Fruit fly (Drosophila melanogaster) whole organism, embryonic: ENCODE data around the gene CG31807.

Experiments
- Abd-B ChIP-seq: fragments of 200-800 bp; sonication (Bioruptor generic); optimal IDR thresholded peaks from 2 replicates; lab custom pipeline; 2018; ENCODE audit warnings: missing biosample characterization, mild to moderate bottlenecking, missing genetic modification characterization, moderate library complexity
- Atf3 ChIP-seq: fragments of 200-800 bp; sonication (Bioruptor generic); optimal IDR thresholded peaks from 3 replicates; lab custom pipeline; 2016; ENCODE audit warnings: missing biosample characterization, missing genetic modification characterization
- Bgb ChIP-seq: fragments of 200-800 bp; sonication (Bioruptor generic); IDR thresholded peaks from 2 replicates; pipeline ENCODE4 v1.3.6; 2022; ENCODE audit warnings: missing biosample characterization, missing genetic modification characterization; ENCODE audit not compliant: partially characterized antibody
- C15 ChIP-seq: fragments of 200-800 bp; sonication (Bioruptor generic); IDR thresholded peaks from 3 replicates; pipeline ENCODE4 v1.3.6; 2022; ENCODE audit warnings: missing biosample characterization, missing genetic modification characterization
- CG10321 ChIP-seq: fragments of 200-800 bp; sonication (Bioruptor generic); IDR thresholded peaks from 2 replicates; pipeline ENCODE4 v1.3.6; 2022; ENCODE audit warnings: missing biosample characterization, missing genetic modification characterization
- CG13287 ChIP-seq: fragments of 200-800 bp; sonication (Bioruptor generic); IDR thresholded peaks from 2 replicates; pipeline ENCODE4 v1.3.6; 2022; ENCODE audit warnings: missing biosample characterization, missing genetic modification characterization; ENCODE audit not compliant: partially characterized antibody
- CG16813 ChIP-seq: fragments of 200-800 bp; sonication (Bioruptor generic); IDR thresholded peaks from 3 replicates; pipeline ENCODE4 v1.3.6; 2022; ENCODE audit warnings: missing biosample characterization, missing genetic modification characterization; ENCODE audit not compliant: partially characterized antibody
- CG2120 ChIP-seq: fragments of 200-800 bp; sonication (Bioruptor generic); optimal IDR thresholded peaks from 3 replicates; lab custom pipeline; 2016; ENCODE audit warnings: missing biosample characterization, missing genetic modification characterization
- CG31388 ChIP-seq: fragments of 200-800 bp; sonication (Bioruptor generic); optimal IDR thresholded peaks from 2 replicates; lab custom pipeline; 2016; ENCODE audit warnings: missing biosample characterization, missing genetic modification characterization
- CG32767 ChIP-seq: fragments of 200-800 bp; sonication (Bioruptor generic); IDR thresholded peaks from 2 replicates; pipeline ENCODE4 v1.3.6; 2022; ENCODE audit warnings: missing biosample characterization, missing genetic modification characterization
- CG33557 ChIP-seq: fragments of 200-800 bp; sonication (Bioruptor generic); optimal IDR thresholded peaks from 2 replicates; lab custom pipeline; 2019; ENCODE audit warnings: missing biosample characterization, mild to moderate bottlenecking, missing genetic modification characterization, moderate library complexity
- CG34224 ChIP-seq: fragments of 200-800 bp; sonication (Bioruptor generic); IDR thresholded peaks from 3 replicates; pipeline ENCODE4 v1.3.6; 2022; ENCODE audit warnings: missing biosample characterization, missing genetic modification characterization; ENCODE audit not compliant: partially characterized antibody
- CG34376 ChIP-seq: fragments of 200-800 bp; sonication (Bioruptor generic); optimal IDR thresholded peaks from 2 replicates; lab custom pipeline; 2018; ENCODE audit warnings: missing biosample characterization, mild to moderate bottlenecking, missing genetic modification characterization
- CG6791 ChIP-seq: fragments of 200-800 bp; sonication (Bioruptor generic); IDR thresholded peaks from 3 replicates; pipeline ENCODE4 v1.3.6; 2022; ENCODE audit warnings: missing biosample characterization, missing genetic modification characterization; ENCODE audit not compliant: partially characterized antibody
- CG7963 ChIP-seq: fragments of 200-800 bp; sonication (Bioruptor generic); IDR thresholded peaks from 3 replicates; pipeline ENCODE4 v1.3.6; 2022; ENCODE audit warnings: missing biosample characterization, missing genetic modification characterization; ENCODE audit not compliant: partially characterized antibody
- CG8290 ChIP-seq, 3 experiments: fragments of 200-800 bp; sonication (Bioruptor generic); optimal IDR thresholded peaks; 2 replicates each; lab custom pipeline; 2016 to 2019; ENCODE audit warnings: missing biosample characterization in 3 of 3, missing genetic modification characterization in 3 of 3, mild to moderate bottlenecking in 2 of 3, moderate library complexity in 1 of 3
- CG8359 ChIP-seq: fragments of 200-800 bp; sonication (Bioruptor generic); optimal IDR thresholded peaks from 2 replicates; lab custom pipeline; 2017; ENCODE audit warnings: missing biosample characterization, mild to moderate bottlenecking, missing genetic modification characterization, borderline replicate concordance
- CoRest ChIP-seq: fragments of 200-800 bp; sonication (Bioruptor generic); optimal IDR thresholded peaks from 3 replicates; lab custom pipeline; 2018; ENCODE audit warnings: missing biosample characterization, mild to moderate bottlenecking, missing genetic modification characterization, moderate library complexity
- Dip3 ChIP-seq: fragments of 200-800 bp; sonication (Bioruptor generic); optimal IDR thresholded peaks from 3 replicates; lab custom pipeline; 2016; ENCODE audit warnings: missing biosample characterization, missing genetic modification characterization
- Doc3 ChIP-seq: fragments of 200-800 bp; sonication (Bioruptor generic); IDR thresholded peaks from 3 replicates; pipeline ENCODE4 v1.3.6; 2022; ENCODE audit warnings: missing biosample characterization, missing genetic modification characterization; ENCODE audit not compliant: partially characterized antibody
- HHEX ChIP-seq: fragments of 200-800 bp; sonication (Bioruptor generic); optimal IDR thresholded peaks from 3 replicates; lab custom pipeline; 2017; ENCODE audit warnings: missing biosample characterization, mild to moderate bottlenecking, missing genetic modification characterization, missing genetic modification reagents
- HLH4C ChIP-seq: fragments of 200-800 bp; sonication (Bioruptor generic); IDR thresholded peaks from 3 replicates; pipeline ENCODE4 v1.3.6; 2022; ENCODE audit warnings: missing biosample characterization, missing genetic modification characterization; ENCODE audit not compliant: partially characterized antibody
- Med ChIP-seq: fragments of 200-800 bp; sonication (Bioruptor generic); peaks from one replicate; lab custom pipeline; 2016; ENCODE audit warnings: missing biosample characterization, missing genetic modification characterization, mild to moderate bottlenecking, inconsistent platforms, moderate library complexity
- Rx ChIP-seq: fragments of 200-800 bp; sonication (Bioruptor generic); IDR thresholded peaks from 2 replicates; pipeline ENCODE4 v1.3.6; 2022; ENCODE audit warnings: missing biosample characterization, missing genetic modification characterization
- Scr ChIP-seq: fragments of 200-800 bp; sonication (Bioruptor generic); IDR thresholded peaks from 2 replicates; pipeline ENCODE4 v1.3.6; 2022; ENCODE audit warnings: missing biosample characterization, missing genetic modification characterization; ENCODE audit not compliant: partially characterized antibody
- Trl ChIP-seq, 3 experiments: fragments of >200 bp in 2 of 3; fragments of 200-800 bp in 1 of 3; sonication (Bioruptor generic) in 1 of 3; optimal IDR thresholded peaks; 2 replicates in 1 of 3; 3 replicates in 2 of 3; lab custom pipeline; 2016 to 2017; ENCODE audit warnings: missing biosample characterization in 1 of 3, missing genetic modification characterization in 1 of 3
- ato ChIP-seq: fragments of 200-800 bp; sonication (Bioruptor generic); IDR thresholded peaks from 2 replicates; pipeline ENCODE4 v1.3.6; 2022; ENCODE audit warnings: missing biosample characterization, missing genetic modification characterization; ENCODE audit not compliant: partially characterized antibody
- bcd ChIP-seq: fragments of 200-800 bp; sonication (Bioruptor generic); optimal IDR thresholded peaks from 2 replicates; lab custom pipeline; 2017; ENCODE audit warnings: missing biosample characterization, mild to moderate bottlenecking, missing genetic modification characterization
- danr ChIP-seq: fragments of 200-800 bp; sonication (Bioruptor generic); IDR thresholded peaks from 2 replicates; pipeline ENCODE4 v1.3.6; 2022; ENCODE audit warnings: missing biosample characterization, missing genetic modification characterization
- dm ChIP-seq: fragments of 200-800 bp; sonication (Bioruptor generic); optimal IDR thresholded peaks from 3 replicates; lab custom pipeline; 2016; ENCODE audit warnings: missing biosample characterization, missing genetic modification characterization
- en ChIP-seq: fragments of 200-800 bp; sonication (Bioruptor generic); optimal IDR thresholded peaks from 2 replicates; lab custom pipeline; 2016; ENCODE audit warnings: missing biosample characterization, missing genetic modification characterization
- gfzf ChIP-seq: fragments of 200-800 bp; sonication (Bioruptor generic); optimal IDR thresholded peaks from 2 replicates; lab custom pipeline; 2016; ENCODE audit warnings: missing biosample characterization, mild to moderate bottlenecking, missing genetic modification characterization, moderate library complexity
- mld ChIP-seq: fragments of 200-800 bp; sonication (Bioruptor generic); IDR thresholded peaks from 3 replicates; pipeline ENCODE4 v1.3.6; 2022; ENCODE audit warnings: missing biosample characterization, missing genetic modification characterization; ENCODE audit not compliant: partially characterized antibody
- nerfin-2 ChIP-seq: fragments of 200-800 bp; sonication (Bioruptor generic); IDR thresholded peaks from 2 replicates; pipeline ENCODE4 v1.3.6; 2022; ENCODE audit warnings: missing biosample characterization, missing genetic modification characterization; ENCODE audit not compliant: partially characterized antibody
- nom ChIP-seq: fragments of 200-800 bp; sonication (Bioruptor generic); optimal IDR thresholded peaks from 2 replicates; lab custom pipeline; 2017; ENCODE audit warnings: missing biosample characterization, missing genetic modification characterization, mild to moderate bottlenecking, moderate library complexity, missing genetic modification reagents
- odd ChIP-seq: fragments of 200-800 bp; sonication (Bioruptor generic); optimal IDR thresholded peaks from 2 replicates; lab custom pipeline; 2017; ENCODE audit warnings: missing biosample characterization, mild to moderate bottlenecking, missing genetic modification characterization
- pfk ChIP-seq: fragments of 200-800 bp; sonication (Bioruptor generic); optimal IDR thresholded peaks from 2 replicates; lab custom pipeline; 2018; ENCODE audit warnings: missing biosample characterization, mild to moderate bottlenecking, missing genetic modification characterization, moderate library complexity
- pita ChIP-seq: fragments of 200-800 bp; sonication (Bioruptor generic); optimal IDR thresholded peaks from 2 replicates; lab custom pipeline; 2017; ENCODE audit warnings: missing biosample characterization, mild to moderate bottlenecking, missing genetic modification characterization
- row ChIP-seq: fragments of 200-800 bp; sonication (Bioruptor generic); IDR thresholded peaks from 3 replicates; pipeline ENCODE4 v1.3.6; 2022; ENCODE audit warnings: missing biosample characterization, missing genetic modification characterization
- salm ChIP-seq: fragments of 200-800 bp; sonication (Bioruptor generic); optimal IDR thresholded peaks from 2 replicates; lab custom pipeline; 2018; ENCODE audit warnings: missing biosample characterization, mild to moderate bottlenecking, missing genetic modification characterization
- schlank ChIP-seq: fragments of 200-800 bp; sonication (Bioruptor generic); optimal IDR thresholded peaks from 2 replicates; lab custom pipeline; 2018; ENCODE audit warnings: missing biosample characterization, mild to moderate bottlenecking, missing genetic modification characterization
- sens ChIP-seq: fragments of 200-800 bp; sonication (Bioruptor generic); peaks from one replicate; lab custom pipeline; 2016; ENCODE audit warnings: missing biosample characterization, missing genetic modification characterization
- usp ChIP-seq: fragments of >200 bp; optimal IDR thresholded peaks from 2 replicates; lab custom pipeline; 2017; ENCODE audit warnings: missing biosample characterization, missing genetic modification characterization
- zfh1 ChIP-seq: fragments of 200-800 bp; sonication (Bioruptor generic); IDR thresholded peaks from 3 replicates; pipeline ENCODE4 v1.3.6; 2022; ENCODE audit warnings: missing biosample characterization, missing genetic modification characterization

CG31807 gene

dm6 chr2L:16727578-16728023 lies 43.8 kb upstream of the CG31807 start, which contains the start of gene VhaSFD (continued):
- TF ChIP-seq CG34376: peak; percentile 54
- TF ChIP-seq row (GFP tag; lab: Robert Waterston, UW): peak; percentile 42; the same call in 1 of the 3 replicates
- TF ChIP-seq Doc3: peak; percentile 67
- TF ChIP-seq Rx (GFP tag; lab: Robert Waterston, UW): no peak
- TF ChIP-seq CG8359 (GFP tag; lab: Kevin White, UChicago): no peak

DNA sequence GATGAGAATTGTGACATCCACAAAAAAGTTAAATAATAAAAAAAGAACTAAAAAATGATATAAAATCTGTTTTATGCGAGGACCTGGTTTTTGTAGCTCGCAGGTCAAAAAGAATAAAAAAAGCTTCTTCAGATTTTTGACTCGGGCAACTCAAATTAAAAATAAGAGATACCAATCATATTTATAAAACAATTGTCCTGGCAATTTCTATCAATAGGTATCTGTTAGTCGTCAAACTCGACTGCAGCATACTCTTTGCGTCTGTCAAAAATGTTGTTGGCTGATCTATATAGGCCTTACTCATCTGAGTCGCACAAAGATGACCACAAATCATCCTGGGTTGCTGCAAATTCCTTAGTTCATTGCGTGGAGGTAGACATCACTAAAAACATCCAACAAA lies 38.8 kb upstream of the CG31807 start:
- TF ChIP-seq Bgb (GFP tag; lab: Robert Waterston, UW): peak; percentile 63; the same call in 1 of the 2 replicates
- no peak for TF ChIP-seq pfk (GFP tag; lab: Kevin White, UChicago)
- peak; percentile 75 for TF ChIP-seq HLH4C (GFP tag; lab: Robert Waterston, UW)
- TF ChIP-seq CG2120 (GFP tag; lab: Kevin White, UChicago): no peak
- TF ChIP-seq CG6791: peak; percentile 60; the same call in 1 of the 3 replicates
- TF ChIP-seq CG33557: no peak
- TF ChIP-seq Scr: peak; percentile 40; the same call in 1 of the 2 replicates
- TF ChIP-seq Med (GFP tag; lab: Kevin White, UChicago): peak; percentile 26
- no peak for TF ChIP-seq zfh1 (GFP tag; lab: Robert Waterston, UW)
- no peak for TF ChIP-seq C15 (GFP tag; lab: Robert Waterston, UW)
- TF ChIP-seq usp: no peak
- TF ChIP-seq CG16813 (GFP tag; lab: Robert Waterston, UW): peak; percentile 56
- TF ChIP-seq dm (GFP tag; lab: Kevin White, UChicago): no peak
- 0 out of 2 replicates have a peak, but pooled peaks have one; percentile 40 for TF ChIP-seq ato
- no peak for TF ChIP-seq CoRest (tag; lab: Kevin White, UChicago)
- no peak for TF ChIP-seq mld
- peak; percentile 21; the same call in 1 of the 3 replicates for TF ChIP-seq CG34224 (GFP tag; lab: Robert Waterston, UW)
- no peak for TF ChIP-seq Atf3
- TF ChIP-seq nerfin-2 (GFP tag; lab: Robert Waterston, UW): peak; percentile 51
- no peak for TF ChIP-seq HHEX (GFP tag; lab: Kevin White, UChicago)
- TF ChIP-seq CG7963 (GFP tag; lab: Robert Waterston, UW): peak; percentile 45; the same call in 2 of the 3 replicates
- no peak for TF ChIP-seq bcd (GFP tag; lab: Kevin White, UChicago)
- TF ChIP-seq CG10321 (GFP tag; lab: Robert Waterston, UW): no peak
- TF ChIP-seq sens (GFP tag; lab: Kevin White, UChicago): peak; percentile 4
- no peak for TF ChIP-seq nom (GFP tag; lab: Kevin White, UChicago)

dm6 chr2L:16720707-16721700 lies 37.2 kb upstream of the CG31807 start:
- TF ChIP-seq gfzf: no peak
- peak; percentile 88 for TF ChIP-seq Dip3
- TF ChIP-seq CG13287 (GFP tag; lab: Robert Waterston, UW): no peak
- TF ChIP-seq Abd-B (GFP tag; lab: Kevin White, UChicago): peak; percentile 85
- TF ChIP-seq en (GFP tag; lab: Kevin White, UChicago): peak; percentile 55
- TF ChIP-seq CG32767: peak; percentile 92
- TF ChIP-seq CG31388: peak; percentile 88
- peak; percentile 73 for TF ChIP-seq salm (tag; lab: Kevin White, UChicago)
- TF ChIP-seq pita (GFP tag; lab: Kevin White, UChicago): no peak
- TF ChIP-seq danr (GFP tag; lab: Robert Waterston, UW): peak; percentile 81
- peak; percentile 50 for TF ChIP-seq CG8290 (GFP tag; optimal IDR thresholded peaks at IDR 0.05; lab: Kevin White, UChicago)
- peak; percentile 16 to 26 for TF ChIP-seq CG8290 (tag; optimal IDR thresholded peaks at IDR 0.05; lab: Kevin White, UChicago)
- TF ChIP-seq odd (GFP tag; lab: Kevin White, UChicago): peak; percentile 80
- TF ChIP-seq Trl (optimal IDR thresholded peaks at IDR 0.05; lab: Kevin White, UChicago): peak; percentile 28 to 33
- TF ChIP-seq Trl (GFP tag; optimal IDR thresholded peaks at IDR 0.05; lab: Kevin White, UChicago): peak; percentile 76
- TF ChIP-seq schlank (tag; lab: Kevin White, UChicago): peak; percentile 69
- no peak for TF ChIP-seq Bgb (GFP tag; lab: Robert Waterston, UW)
